Worm (Caenorhabditis elegans) whole organism, young adult: ENCODE measurements around the gene F17E9.16.

ENCODE experiments used
- B0035.1 ChIP-seq: sonication (generic microtip); optimal IDR thresholded peaks from 2 replicates; lab custom pipeline; 2016; ENCODE audit warnings: missing genetic modification characterization, mild to moderate bottlenecking, missing compliant biosample characterization, missing genotype, missing genetic modification reagents
- C06A6.2 ChIP-seq: fragments of 200-800 bp; sonication (Bioruptor generic); conservative IDR thresholded peaks from 2 replicates; pipeline ENCODE4 v1.3.6; 2022; ENCODE audit warnings: missing genetic modification characterization, missing compliant biosample characterization
- F10E7.11 ChIP-seq: sonication (generic microtip); optimal IDR thresholded peaks from 2 replicates; lab custom pipeline; 2017; ENCODE audit warnings: mild to moderate bottlenecking, missing genetic modification characterization, moderate library complexity, missing compliant biosample characterization
- F22D6.2 ChIP-seq: sonication (generic microtip); optimal IDR thresholded peaks from 2 replicates; lab custom pipeline; 2016; ENCODE audit warnings: mild to moderate bottlenecking, missing genetic modification characterization, missing compliant biosample characterization
- F37B4.10 ChIP-seq: fragments of 200-800 bp; sonication (Bioruptor generic); IDR thresholded peaks from 2 replicates; pipeline ENCODE4 v1.3.6; 2022; ENCODE audit warnings: missing genetic modification characterization, missing compliant biosample characterization
- K12H6.12 ChIP-seq: fragments of 200-800 bp; sonication (Bioruptor generic); optimal IDR thresholded peaks from 2 replicates; lab custom pipeline; 2018; ENCODE audit warnings: mild to moderate bottlenecking, missing genetic modification characterization, missing compliant biosample characterization
- Y67H2A.10 ChIP-seq: fragments of 200-800 bp; sonication (Bioruptor generic); conservative IDR thresholded peaks from 2 replicates; pipeline ENCODE4 v1.3.6; 2022; ENCODE audit warnings: missing genetic modification reagents, missing genetic modification characterization, missing compliant biosample characterization
- Y95B8A.8 ChIP-seq: fragments of 200-800 bp; sonication (Bioruptor generic); IDR thresholded peaks from 2 replicates; pipeline ENCODE4 v1.3.6; 2022; ENCODE audit warnings: missing genetic modification reagents, missing genetic modification characterization, missing compliant biosample characterization
- ZK185.1 ChIP-seq: sonication (generic microtip); optimal IDR thresholded peaks from 2 replicates; lab custom pipeline; 2016; ENCODE audit warnings: mild to moderate bottlenecking, missing genetic modification characterization, missing compliant biosample characterization; ENCODE audit not compliant: poor library complexity, severe bottlenecking
- ama-1 ChIP-seq, 3 experiments: fragments of 150-350 bp in 1 of 3; sonication (generic microtip) in 2 of 3; optimal IDR thresholded peaks; 2 replicates each; lab custom pipeline; 2014 to 2018; ENCODE audit warnings: missing biosample characterization in 2 of 3, missing genetic modification characterization in 2 of 3, missing genetic modification reagents in 2 of 3
- aptf-3 ChIP-seq: fragments of 200-800 bp; sonication (Bioruptor generic); IDR thresholded peaks from 2 replicates; pipeline ENCODE4 v1.3.6; 2022; ENCODE audit warnings: missing genetic modification characterization, missing compliant biosample characterization
- athp-1 ChIP-seq: sonication (generic microtip); optimal IDR thresholded peaks from 2 replicates; lab custom pipeline; 2017; ENCODE audit warnings: mild to moderate bottlenecking, missing genetic modification characterization, missing compliant biosample characterization
- attf-3 ChIP-seq: fragments of 200-800 bp; sonication (Bioruptor generic); conservative IDR thresholded peaks from 2 replicates; pipeline ENCODE4 v1.3.6; 2022; ENCODE audit warnings: missing genetic modification reagents, missing genetic modification characterization, missing compliant biosample characterization
- bed-1 ChIP-seq: fragments of 200-800 bp; sonication (Bioruptor generic); IDR thresholded peaks from 2 replicates; pipeline ENCODE4 v1.3.6; 2022; ENCODE audit warnings: missing genetic modification reagents, missing genetic modification characterization, missing compliant biosample characterization
- ceh-91 ChIP-seq: fragments of 200-800 bp; sonication (Bioruptor generic); IDR thresholded peaks from 2 replicates; pipeline ENCODE4 v1.3.6; 2022; ENCODE audit warnings: missing genetic modification reagents, missing genetic modification characterization, missing compliant biosample characterization
- die-1 ChIP-seq: sonication (generic microtip); optimal IDR thresholded peaks from 2 replicates; lab custom pipeline; 2016; ENCODE audit warnings: missing genotype, mild to moderate bottlenecking, missing genetic modification characterization, missing compliant biosample characterization
- ekl-4 ChIP-seq: fragments of 200-800 bp; sonication (Bioruptor generic); IDR thresholded peaks from 2 replicates; pipeline ENCODE4 v1.3.6; 2022; ENCODE audit warnings: missing genetic modification reagents, missing genetic modification characterization, missing compliant biosample characterization
- him-1 ChIP-seq: sonication (generic microtip); optimal IDR thresholded peaks from 2 replicates; lab custom pipeline; 2016; ENCODE audit warnings: missing genotype, missing genetic modification reagents, missing genetic modification characterization, missing compliant biosample characterization
- hlh-12 ChIP-seq: sonication (generic microtip); optimal IDR thresholded peaks from 2 replicates; lab custom pipeline; 2016; ENCODE audit warnings: missing genetic modification characterization, missing compliant biosample characterization
- hrde-1 ChIP-seq: sonication (generic microtip); optimal IDR thresholded peaks from 2 replicates; lab custom pipeline; 2016; ENCODE audit warnings: missing genetic modification characterization, mild to moderate bottlenecking, missing compliant biosample characterization, moderate library complexity, missing genotype, missing genetic modification reagents, borderline replicate concordance
- lag-1 ChIP-seq: fragments of 200-800 bp; sonication (Bioruptor generic); IDR thresholded peaks from 2 replicates; pipeline ENCODE4 v1.3.6; 2022; ENCODE audit warnings: missing genetic modification reagents, missing genetic modification characterization, missing compliant biosample characterization
- let-607 ChIP-seq, 2 experiments: fragments of 200-800 bp in 1 of 2; sonication (Bioruptor generic) in 1 of 2; sonication (generic microtip) in 1 of 2; optimal IDR thresholded peaks; 2 replicates each; lab custom pipeline; 2016 to 2018; ENCODE audit warnings: mild to moderate bottlenecking in 2 of 2, missing compliant biosample characterization in 2 of 2, missing genetic modification characterization in 2 of 2, moderate library complexity in 2 of 2, missing genotype in 1 of 2
- lin-26 ChIP-seq: fragments of 200-800 bp; sonication (Bioruptor generic); IDR thresholded peaks from 2 replicates; pipeline ENCODE4 v1.3.6; 2022; ENCODE audit warnings: missing genetic modification reagents, missing genetic modification characterization, missing compliant biosample characterization
- lin-40 ChIP-seq: sonication (generic microtip); optimal IDR thresholded peaks from 2 replicates; lab custom pipeline; 2016; ENCODE audit warnings: missing genetic modification characterization, mild to moderate bottlenecking, missing compliant biosample characterization, missing genotype, missing genetic modification reagents
- madf-10 ChIP-seq: sonication (generic microtip); optimal IDR thresholded peaks from 2 replicates; lab custom pipeline; 2016; ENCODE audit warnings: mild to moderate bottlenecking, missing genetic modification characterization, missing compliant biosample characterization
- mcd-1 ChIP-seq: fragments of 200-800 bp; sonication (Bioruptor generic); IDR thresholded peaks from 2 replicates; pipeline ENCODE4 v1.3.6; 2022; ENCODE audit warnings: missing genetic modification reagents, missing genetic modification characterization, missing compliant biosample characterization
- nhr-120 ChIP-seq: fragments of 200-800 bp; sonication (Bioruptor generic); IDR thresholded peaks from 2 replicates; pipeline ENCODE4 v1.3.6; 2022; ENCODE audit warnings: missing genetic modification characterization, missing compliant biosample characterization
- nhr-80 ChIP-seq: sonication (generic microtip); optimal IDR thresholded peaks from 2 replicates; lab custom pipeline; 2016; ENCODE audit warnings: missing genetic modification characterization, missing compliant biosample characterization
- nhr-90 ChIP-seq: sonication (generic microtip); optimal IDR thresholded peaks from 2 replicates; lab custom pipeline; 2016; ENCODE audit warnings: missing genotype, mild to moderate bottlenecking, missing genetic modification characterization, missing compliant biosample characterization
- rcor-1 ChIP-seq: fragments of 200-800 bp; sonication (Bioruptor generic); IDR thresholded peaks from 2 replicates; pipeline ENCODE4 v1.3.6; 2022; ENCODE audit warnings: missing genetic modification reagents, missing genetic modification characterization, missing compliant biosample characterization
- rpc-1 ChIP-seq, 2 experiments: fragments of 150-350 bp in 1 of 2; sonication (generic microtip) in 1 of 2; optimal IDR thresholded peaks; 2 replicates each; lab custom pipeline; 2014 to 2018; ENCODE audit warnings: missing biosample characterization in 1 of 2, missing genetic modification characterization in 1 of 2, missing genetic modification reagents in 1 of 2, missing genotype in 1 of 2
- sdz-38 ChIP-seq: sonication (generic microtip); optimal IDR thresholded peaks from 2 replicates; lab custom pipeline; 2016; ENCODE audit warnings: missing genotype, missing genetic modification characterization, missing compliant biosample characterization
- sea-2 ChIP-seq: fragments of 200-800 bp; sonication (Bioruptor generic); IDR thresholded peaks from 2 replicates; pipeline ENCODE4 v1.3.6; 2022; ENCODE audit warnings: missing genetic modification characterization, missing compliant biosample characterization
- snpc-4 ChIP-seq, 5 experiments: fragments of 150-350 bp in 1 of 5; sonication (generic microtip) in 4 of 5; optimal IDR thresholded peaks; 2 replicates each; lab custom pipeline; 2014 to 2018; ENCODE audit warnings: missing genetic modification characterization in 5 of 5, missing biosample characterization in 3 of 5, antibody characterized with exemption in 2 of 5, mild to moderate bottlenecking in 2 of 5, missing compliant biosample characterization in 2 of 5, missing genotype in 2 of 5, moderate library complexity in 2 of 5, missing genetic modification reagents in 1 of 5
- somi-1 ChIP-seq: fragments of 200-800 bp; sonication (Bioruptor generic); optimal IDR thresholded peaks from 2 replicates; lab custom pipeline; 2018; ENCODE audit warnings: mild to moderate bottlenecking, missing genetic modification characterization, missing compliant biosample characterization
- tbx-9 ChIP-seq: sonication (generic microtip); optimal IDR thresholded peaks from 2 replicates; lab custom pipeline; 2016; ENCODE audit warnings: borderline replicate concordance, missing genetic modification characterization, inconsistent platforms, missing compliant biosample characterization
- ztf-22 ChIP-seq: fragments of 200-800 bp; sonication (Bioruptor generic); optimal IDR thresholded peaks from 2 replicates; lab custom pipeline; 2018; ENCODE audit warnings: mild to moderate bottlenecking, missing genetic modification characterization, moderate library complexity, missing compliant biosample characterization

F17E9.16 gene

ce11 chrIV:8360817-8361216, 8.7 kb downstream of the F17E9.16 start, which contains the start of gene sqv-1:
Gene sqv-1, plus strand, starts transcription at chrIV:8361117.
- no peak for TF ChIP-seq B0035.1
- no peak for TF ChIP-seq F22D6.2 (tag; lab: Kevin White, UChicago)
- no peak for TF ChIP-seq ceh-91
- TF ChIP-seq sdz-38 = no peak
- no peak for TF ChIP-seq lag-1 (GFP tag; lab: Robert Waterston, UW)
- TF ChIP-seq K12H6.12 (tag; lab: Kevin White, UChicago) = no peak

- TF ChIP-seq ekl-4 (GFP tag; lab: Robert Waterston, UW) (0 out of 2 replicates have a peak, but pooled peaks have one; percentile 41), somi-1 (GFP tag; lab: Kevin White, UChicago) (no peak)
Measured at ce11 chrIV:8363163-8363562, 11.0 kb downstream of the F17E9.16 start, which contains the start of gene D2096.12. Gene D2096.12, plus strand, starts transcription at chrIV:8363463.

- TF ChIP-seq him-1 (tag; lab: Kevin White, UChicago) = peak; percentile 15
- TF ChIP-seq nhr-80 (tag; lab: Kevin White, UChicago) = peak; percentile 66
- no peak for TF ChIP-seq Y67H2A.10 (GFP tag; lab: Robert Waterston, UW)
- TF ChIP-seq lin-40 = no peak
Measured at ce11 chrIV:8366295-8366694, 14.2 kb downstream of the F17E9.16 start, which contains the start of gene aagr-1. Gene aagr-1, plus strand, starts transcription at chrIV:8366521.

- TF ChIP-seq bed-1 (GFP tag; lab: Robert Waterston, UW) (no peak), madf-10 (tag; lab: Kevin White, UChicago) (no peak), Y95B8A.8 (no peak), hrde-1 (tag; lab: Kevin White, UChicago) (no peak), rcor-1 (no peak), F37B4.10 (no peak), rpc-1 (optimal IDR thresholded peaks at IDR 0.05; lab: Kevin White, UChicago) (no peak), rpc-1 (tag; optimal IDR thresholded peaks at IDR 0.05; lab: Kevin White, UChicago) (no peak), sea-2 (GFP tag; lab: Robert Waterston, UW) (no peak), C06A6.2 (GFP tag; lab: Robert Waterston, UW) (no peak), ama-1 (optimal IDR thresholded peaks at IDR 0.05; lab: Kevin White, UChicago) (no peak), ama-1 (GFP tag; optimal IDR thresholded peaks at IDR 0.05; lab: Kevin White, UChicago) (no peak), nhr-80 (tag; lab: Kevin White, UChicago) (no peak), let-607 (tag; optimal IDR thresholded peaks at IDR 0.05; lab: Kevin White, UChicago) (no peak), attf-3 (GFP tag; lab: Robert Waterston, UW) (no peak), F22D6.2 (tag; lab: Kevin White, UChicago) (no peak), tbx-9 (tag; lab: Kevin White, UChicago) (no peak), nhr-90 (tag; lab: Kevin White, UChicago) (no peak)
Measured at ce11 chrIV:8367887-8368286, 15.8 kb downstream of the F17E9.16 start.

- TF ChIP-seq ZK185.1 (tag; lab: Kevin White, UChicago) (no peak), die-1 (tag; lab: Kevin White, UChicago) (no peak)
- TF ChIP-seq, all 124 proteins: peak for 0
Measured at ce11 chrIV:8369135-8369534, 17.0 kb downstream of the F17E9.16 start, which contains the start of gene D2096.6. Gene D2096.6, minus strand, starts transcription at chrIV:8369235.

- TF ChIP-seq snpc-4 (GFP tag; optimal IDR thresholded peaks at IDR 0.05; lab: Kevin White, UChicago) = peak; percentile 86
- TF ChIP-seq snpc-4 (tag; optimal IDR thresholded peaks at IDR 0.05; lab: Kevin White, UChicago) = peak in 3 of 4 experiments; percentile 70 to 74 (median 71)
- no peak for TF ChIP-seq ztf-22 (GFP tag; lab: Kevin White, UChicago)
- peak; percentile 59; the same call in 1 of the 2 replicates for TF ChIP-seq mcd-1 (GFP tag; lab: Robert Waterston, UW)
- peak; percentile 22 for TF ChIP-seq hlh-12
- no peak for TF ChIP-seq nhr-120 (GFP tag; lab: Robert Waterston, UW)
- TF ChIP-seq lin-26 (GFP tag; lab: Robert Waterston, UW) = peak; percentile 84
- TF ChIP-seq rpc-1 (optimal IDR thresholded peaks at IDR 0.05; lab: Kevin White, UChicago) = peak; percentile 87
- peak; percentile 86 for TF ChIP-seq rpc-1 (tag; optimal IDR thresholded peaks at IDR 0.05; lab: Kevin White, UChicago)
- peak; percentile 88 for TF ChIP-seq him-1 (tag; lab: Kevin White, UChicago)
- TF ChIP-seq athp-1 (tag; lab: Kevin White, UChicago) = peak; percentile 80
- TF ChIP-seq F10E7.11 (tag; lab: Kevin White, UChicago) = no peak
- TF ChIP-seq aptf-3 (GFP tag; lab: Robert Waterston, UW) = 0 out of 2 replicates have a peak, but pooled peaks have one; percentile 36
Measured at ce11 chrIV:8375381-8375780, 23.2 kb downstream of the F17E9.16 start.
